Worm (Caenorhabditis elegans) whole organism, L1 larva: ENCODE measurements around the gene lrpc-1.

ENCODE experiments used
- C16A3.4 ChIP-seq: fragments of 150-350 bp; optimal IDR thresholded peaks from 2 replicates; lab custom pipeline; 2014; ENCODE audit warnings: missing biosample characterization, missing genetic modification characterization
- C34B4.2 ChIP-seq: sonication (generic microtip); optimal IDR thresholded peaks from 2 replicates; lab custom pipeline; 2017; ENCODE audit warnings: mild to moderate bottlenecking, missing genetic modification characterization, missing compliant biosample characterization
- F16B12.6 ChIP-seq: fragments of 150-350 bp; optimal IDR thresholded peaks from 2 replicates; lab custom pipeline; 2014; ENCODE audit warnings: missing biosample characterization, missing genetic modification characterization
- Y116A8C.19 ChIP-seq: sonication (generic microtip); optimal IDR thresholded peaks from 2 replicates; lab custom pipeline; 2016; ENCODE audit warnings: missing compliant biosample characterization, missing genetic modification characterization, borderline replicate concordance
- alr-1 ChIP-seq: fragments of 200-800 bp; sonication (Bioruptor generic); optimal IDR thresholded peaks from 2 replicates; lab custom pipeline; 2018; ENCODE audit warnings: borderline replicate concordance, mild to moderate bottlenecking, missing genetic modification characterization, missing compliant biosample characterization
- aly-2 ChIP-seq: fragments of 150-350 bp; optimal IDR thresholded peaks from 2 replicates; lab custom pipeline; 2014; ENCODE audit warnings: missing biosample characterization, missing genetic modification characterization
- ama-1 ChIP-seq: fragments of 150-350 bp; optimal IDR thresholded peaks from 2 replicates; lab custom pipeline; 2014
- blmp-1 ChIP-seq: fragments of 150-350 bp; optimal IDR thresholded peaks from 2 replicates; lab custom pipeline; 2014; ENCODE audit warnings: missing biosample characterization, missing genetic modification characterization
- ceh-63 ChIP-seq: fragments of 200-800 bp; sonication (Bioruptor generic); optimal IDR thresholded peaks from 2 replicates; lab custom pipeline; 2018; ENCODE audit warnings: mild to moderate bottlenecking, missing genetic modification characterization, missing compliant biosample characterization
- ceh-8 ChIP-seq: fragments of 200-800 bp; sonication (Bioruptor generic); optimal IDR thresholded peaks from 2 replicates; lab custom pipeline; 2018; ENCODE audit warnings: mild to moderate bottlenecking, missing genetic modification characterization, moderate library complexity, missing compliant biosample characterization
- ceh-82 ChIP-seq, 3 experiments: fragments of 150-350 bp in 1 of 3; sonication (generic microtip) in 2 of 3; optimal IDR thresholded peaks; 2 replicates each; lab custom pipeline; 2014 to 2017; ENCODE audit warnings: missing biosample characterization in 3 of 3, missing genetic modification characterization in 3 of 3
- ceh-88 ChIP-seq: fragments of 200-800 bp; sonication (Bioruptor generic); IDR thresholded peaks from 2 replicates; pipeline ENCODE4 v1.3.6; 2022; ENCODE audit warnings: missing genetic modification characterization, missing compliant biosample characterization
- ces-1 ChIP-seq: fragments of 150-350 bp; optimal IDR thresholded peaks from 2 replicates; lab custom pipeline; 2014; ENCODE audit warnings: missing biosample characterization, missing genetic modification reagents, missing genetic modification characterization
- efl-1 ChIP-seq, 4 experiments: fragments of 150-350 bp; optimal IDR thresholded peaks in 3 of 4; peaks in 1 of 4; 1 replicate in 1 of 4; 2 replicates in 3 of 4; lab custom pipeline; 2014; ENCODE audit warnings: missing biosample characterization in 2 of 4, missing genetic modification characterization in 2 of 4, missing genetic modification reagents in 2 of 4
- efl-3 ChIP-seq: fragments of 200-800 bp; sonication (Bioruptor generic); optimal IDR thresholded peaks from 2 replicates; lab custom pipeline; 2018; ENCODE audit warnings: mild to moderate bottlenecking, missing genetic modification characterization, missing compliant biosample characterization
- egl-27 ChIP-seq, 2 experiments: fragments of 150-350 bp in 1 of 2; sonication (generic microtip); optimal IDR thresholded peaks; 3 replicates each; lab custom pipeline; 2017 to 2018; ENCODE audit warnings: missing biosample characterization in 2 of 2, missing genetic modification characterization in 2 of 2, missing genetic modification reagents in 2 of 2
- elt-2 ChIP-seq: sonication (generic microtip); optimal IDR thresholded peaks from 2 replicates; lab custom pipeline; 2016; ENCODE audit warnings: missing genetic modification characterization, mild to moderate bottlenecking, inconsistent platforms, missing compliant biosample characterization, missing genetic modification reagents
- elt-3 ChIP-seq, 6 experiments: fragments of 150-350 bp in 1 of 6; sonication (generic microtip); optimal IDR thresholded peaks; 2 replicates each; lab custom pipeline; 2017 to 2018; ENCODE audit warnings: missing biosample characterization in 6 of 6, missing genetic modification characterization in 6 of 6, inconsistent platforms in 1 of 6
- fkh-10 ChIP-seq: sonication (generic microtip); optimal IDR thresholded peaks from 2 replicates; lab custom pipeline; 2017; ENCODE audit warnings: missing biosample characterization, missing genetic modification reagents, missing genetic modification characterization
- fkh-8 ChIP-seq: sonication (generic microtip); optimal IDR thresholded peaks from 2 replicates; lab custom pipeline; 2016; ENCODE audit warnings: mild to moderate bottlenecking, missing genetic modification characterization, missing compliant biosample characterization
- fos-1 ChIP-seq: fragments of 150-350 bp; optimal IDR thresholded peaks from 2 replicates; lab custom pipeline; 2014; ENCODE audit warnings: missing biosample characterization, missing genetic modification characterization
- irx-1 ChIP-seq: sonication (generic microtip); optimal IDR thresholded peaks from 2 replicates; lab custom pipeline; 2016; ENCODE audit warnings: missing genetic modification characterization, missing compliant biosample characterization
- isw-1 ChIP-seq: fragments of 200-800 bp; sonication (Bioruptor generic); IDR thresholded peaks from 2 replicates; pipeline ENCODE4 v1.3.6; 2022; ENCODE audit warnings: missing genetic modification characterization, missing compliant biosample characterization
- lin-14 ChIP-seq: fragments of 200-800 bp; sonication (Bioruptor generic); optimal IDR thresholded peaks from 2 replicates; lab custom pipeline; 2018; ENCODE audit warnings: mild to moderate bottlenecking, missing genetic modification characterization, moderate library complexity, missing compliant biosample characterization
- lin-35 ChIP-seq, 2 experiments: fragments of 150-350 bp; optimal IDR thresholded peaks; 2 replicates each; lab custom pipeline; 2014; ENCODE audit warnings: missing biosample characterization in 2 of 2, missing genetic modification characterization in 2 of 2, missing genetic modification reagents in 2 of 2
- lin-39 ChIP-seq: fragments of 150-350 bp; optimal IDR thresholded peaks from 2 replicates; lab custom pipeline; 2014; ENCODE audit warnings: missing biosample characterization, missing genetic modification reagents, missing genetic modification characterization
- mab-9 ChIP-seq: fragments of 200-800 bp; sonication (Bioruptor generic); IDR thresholded peaks from 2 replicates; pipeline ENCODE4 v1.3.6; 2022; ENCODE audit warnings: missing genetic modification reagents, missing genetic modification characterization, missing compliant biosample characterization
- mep-1 ChIP-seq: fragments of 150-350 bp; optimal IDR thresholded peaks from 2 replicates; lab custom pipeline; 2014; ENCODE audit warnings: missing biosample characterization, missing genetic modification characterization
- nhr-11 ChIP-seq: fragments of 150-350 bp; optimal IDR thresholded peaks from 2 replicates; lab custom pipeline; 2014; ENCODE audit warnings: missing biosample characterization, missing genetic modification characterization
- nhr-12 ChIP-seq: sonication (generic microtip); optimal IDR thresholded peaks from 2 replicates; lab custom pipeline; 2017; ENCODE audit warnings: missing biosample characterization, missing genetic modification characterization
- nhr-237 ChIP-seq: fragments of 150-350 bp; optimal IDR thresholded peaks from 2 replicates; lab custom pipeline; 2014; ENCODE audit warnings: missing biosample characterization, missing genetic modification characterization
- nhr-71 ChIP-seq: sonication (generic microtip); optimal IDR thresholded peaks from 2 replicates; lab custom pipeline; 2016; ENCODE audit warnings: mild to moderate bottlenecking, missing genetic modification characterization, moderate library complexity, missing compliant biosample characterization
- nhr-76 ChIP-seq: sonication (generic microtip); optimal IDR thresholded peaks from 2 replicates; lab custom pipeline; 2017; ENCODE audit warnings: missing biosample characterization, missing genetic modification characterization
- nhr-77 ChIP-seq: fragments of 150-350 bp; optimal IDR thresholded peaks from 2 replicates; lab custom pipeline; 2014; ENCODE audit warnings: missing biosample characterization, missing genetic modification characterization
- nhr-84 ChIP-seq: sonication (generic microtip); optimal IDR thresholded peaks from 2 replicates; lab custom pipeline; 2017; ENCODE audit warnings: missing biosample characterization, missing genetic modification characterization
- nhr-90 ChIP-seq: sonication (generic microtip); optimal IDR thresholded peaks from 2 replicates; lab custom pipeline; 2016; ENCODE audit warnings: mild to moderate bottlenecking, missing genetic modification characterization, missing compliant biosample characterization; ENCODE audit not compliant: poor library complexity
- snu-23 ChIP-seq: sonication (generic microtip); optimal IDR thresholded peaks from 2 replicates; lab custom pipeline; 2016; ENCODE audit warnings: missing genetic modification characterization, missing compliant biosample characterization
- swsn-7 ChIP-seq: sonication (generic microtip); optimal IDR thresholded peaks from 2 replicates; lab custom pipeline; 2016; ENCODE audit warnings: missing genetic modification characterization, missing compliant biosample characterization
- unc-130 ChIP-seq: fragments of 150-350 bp; optimal IDR thresholded peaks from 2 replicates; lab custom pipeline; 2017; ENCODE audit warnings: missing biosample characterization, missing genetic modification characterization, inconsistent platforms
- vab-15 ChIP-seq: sonication (generic microtip); optimal IDR thresholded peaks from 2 replicates; lab custom pipeline; 2017; ENCODE audit warnings: missing genotype, mild to moderate bottlenecking, missing genetic modification characterization, missing compliant biosample characterization
- zag-1 ChIP-seq: fragments of 150-350 bp; optimal IDR thresholded peaks from 2 replicates; lab custom pipeline; 2014; ENCODE audit warnings: missing biosample characterization, missing genetic modification characterization
- zip-4 ChIP-seq: fragments of 200-800 bp; sonication (Bioruptor generic); optimal IDR thresholded peaks from 2 replicates; lab custom pipeline; 2018; ENCODE audit warnings: mild to moderate bottlenecking, missing genetic modification characterization, moderate library complexity, missing compliant biosample characterization
- ztf-11 ChIP-seq, 2 experiments: sonication (generic microtip); optimal IDR thresholded peaks; 2 replicates each; lab custom pipeline; 2016 to 2017; ENCODE audit warnings: missing genetic modification characterization in 2 of 2, missing biosample characterization in 1 of 2, missing compliant biosample characterization in 1 of 2
- ztf-4 ChIP-seq: fragments of 150-350 bp; optimal IDR thresholded peaks from 2 replicates; lab custom pipeline; 2014; ENCODE audit warnings: missing biosample characterization, missing genetic modification characterization

The lrpc-1 gene

DNA sequence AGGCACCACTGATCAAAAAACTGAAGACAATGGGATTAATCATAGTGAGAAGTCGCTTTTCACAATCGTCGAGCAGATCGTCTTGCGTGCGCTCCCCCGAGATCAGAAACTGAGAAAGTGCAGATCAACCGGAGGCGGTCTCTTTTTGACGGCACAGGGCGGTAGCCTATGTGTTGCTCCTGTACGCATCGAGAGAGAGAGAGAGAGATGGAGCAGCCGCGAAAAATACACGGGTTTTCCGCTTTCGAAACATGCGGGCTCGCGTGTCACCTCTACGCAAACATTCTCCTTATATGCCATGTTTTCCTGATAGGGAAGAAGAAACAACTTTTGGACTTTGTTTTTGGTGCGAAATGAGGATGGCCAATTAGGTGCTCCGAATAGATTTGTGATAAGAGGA is at the start of gene lrpc-1:
Gene lrpc-1, minus strand, starts transcription at position 101 of the 400 bp plus-strand sequence.
- TF ChIP-seq F16B12.6, result no peak
- no peak for TF ChIP-seq aly-2 (tag; lab: Kevin White, UChicago)
- TF ChIP-seq ztf-11 (tag; optimal IDR thresholded peaks at IDR 0.05; lab: Kevin White, UChicago), result no peak
- TF ChIP-seq egl-27 (tag; optimal IDR thresholded peaks at IDR 0.05; lab: Kevin White, UChicago), result no peak
- TF ChIP-seq snu-23 (GFP tag; lab: Kevin White, UChicago), result no peak
- no peak for TF ChIP-seq irx-1 (tag; lab: Kevin White, UChicago)
- TF ChIP-seq efl-1 (optimal IDR thresholded peaks at IDR 0.05; lab: Kevin White, UChicago), result no peak
- TF ChIP-seq efl-1 (GFP tag; optimal IDR thresholded peaks at IDR 0.05 in 1 of 2; lab: Kevin White, UChicago), result no peak
- no peak for TF ChIP-seq C34B4.2
- no peak for TF ChIP-seq ama-1 (lab: Kevin White, UChicago)
- no peak for TF ChIP-seq zip-4 (GFP tag; lab: Kevin White, UChicago)
- TF ChIP-seq ztf-4 (tag; lab: Kevin White, UChicago), result no peak
- TF ChIP-seq elt-3 (tag; optimal IDR thresholded peaks at IDR 0.05; lab: Kevin White, UChicago), result no peak
- TF ChIP-seq ces-1 (GFP tag; lab: Kevin White, UChicago), result no peak
- no peak for TF ChIP-seq lin-39
- no peak for TF ChIP-seq unc-130
- no peak for TF ChIP-seq blmp-1
- TF ChIP-seq nhr-11, result no peak
- no peak for TF ChIP-seq fos-1 (tag; lab: Kevin White, UChicago)
- no peak for TF ChIP-seq mab-9 (GFP tag; lab: Robert Waterston, UW)
- no peak for TF ChIP-seq nhr-71 (tag; lab: Kevin White, UChicago)

DNA sequence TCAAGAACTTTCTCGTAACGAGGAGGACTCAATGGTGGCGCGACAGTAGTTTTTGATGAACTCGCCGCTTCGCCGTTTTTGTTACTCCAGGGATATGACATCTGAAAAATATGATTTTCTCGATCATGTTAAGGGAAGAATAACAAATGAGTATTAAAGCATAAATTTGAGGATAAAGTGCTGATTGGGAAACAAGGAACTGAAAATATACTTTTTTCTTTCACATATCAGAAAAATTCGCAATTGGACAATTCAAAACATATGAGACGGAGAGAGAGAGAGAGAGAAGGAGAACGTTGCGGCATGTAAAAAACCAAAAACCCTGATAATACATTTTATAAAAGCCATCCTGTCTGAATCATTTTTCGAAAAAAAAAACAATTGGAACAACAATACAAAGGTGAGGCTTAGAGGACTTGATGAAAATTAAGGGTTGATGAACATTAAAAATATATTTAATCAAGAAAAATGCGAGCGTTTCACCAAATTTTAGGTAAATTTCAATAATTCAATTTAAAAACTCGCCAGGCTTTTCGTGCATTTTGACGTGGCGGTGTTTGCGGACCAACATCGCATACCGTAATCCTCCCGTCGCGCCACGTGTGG is 47.7 kb upstream of the lrpc-1 start, which contains the start of the genes mut-14 and C14C11.2:
Gene mut-14, minus strand, starts transcription at position 101 of the 606 bp plus-strand sequence.
Gene C14C11.2, plus strand, starts transcription at position 556 of the 606 bp plus-strand sequence.
- no peak for TF ChIP-seq zag-1 (tag; lab: Kevin White, UChicago)

DNA sequence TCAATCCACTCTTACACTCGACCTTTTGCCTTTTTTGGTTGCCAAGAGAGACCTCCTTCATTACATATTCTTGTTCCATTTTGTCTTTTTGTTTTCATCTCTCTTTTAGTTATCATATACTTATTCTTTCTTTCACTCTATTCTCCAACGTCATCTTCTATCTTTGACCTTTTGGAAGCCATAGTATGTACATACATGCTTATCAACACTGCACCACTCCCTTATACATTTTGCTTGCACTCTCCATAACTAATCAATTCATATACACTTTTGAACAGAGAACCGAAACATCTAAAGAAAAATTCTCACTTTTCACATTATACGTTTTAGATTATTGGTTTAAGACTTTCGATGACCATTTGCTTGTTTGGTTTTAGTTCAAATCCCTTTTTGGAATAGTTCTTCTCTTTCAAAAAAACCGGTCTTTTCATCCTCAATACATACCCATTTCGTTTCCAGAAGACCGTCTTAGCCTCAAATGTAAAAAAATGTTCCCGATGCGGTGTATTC is 41.0 kb upstream of the lrpc-1 start, which contains the start of gene hex-2:
Gene hex-2, plus strand, starts transcription at position 460 of the 510 bp plus-strand sequence.
- TF ChIP-seq ceh-8 (GFP tag; lab: Kevin White, UChicago) (no peak), efl-1 (optimal IDR thresholded peaks at IDR 0.05; lab: Kevin White, UChicago) (no peak), efl-1 (GFP tag; optimal IDR thresholded peaks at IDR 0.05 in 1 of 2; lab: Kevin White, UChicago) (peak in 1 of 2 experiments; percentile 51), blmp-1 (no peak), elt-2 (tag; lab: Kevin White, UChicago) (peak; percentile 11), nhr-76 (no peak), nhr-12 (no peak), nhr-90 (tag; lab: Kevin White, UChicago) (no peak), mab-9 (GFP tag; lab: Robert Waterston, UW) (no peak)

DNA sequence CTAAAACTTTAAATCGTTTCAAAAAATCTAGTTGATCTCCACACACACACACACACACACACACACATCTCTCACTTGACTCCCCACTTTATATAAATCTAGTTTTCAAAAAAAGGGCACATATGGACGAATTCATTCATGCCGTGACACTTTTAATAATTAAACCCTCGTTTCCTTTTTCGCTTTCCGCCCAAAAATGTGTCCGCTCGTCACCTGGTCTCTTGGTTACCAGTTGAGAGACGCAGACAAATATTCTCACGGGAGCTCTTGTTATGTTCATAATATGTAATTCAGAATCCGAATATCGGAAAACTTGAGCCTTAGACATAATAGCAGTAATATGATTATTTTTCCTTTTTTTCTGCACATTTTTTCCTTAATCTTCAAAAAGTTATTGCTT is 38.9 kb upstream of the lrpc-1 start:
- TF ChIP-seq mab-9 (GFP tag; lab: Robert Waterston, UW) (no peak), mep-1 (tag; lab: Kevin White, UChicago) (no peak), nhr-76 (no peak), vab-15 (tag; lab: Kevin White, UChicago) (no peak), blmp-1 (no peak), lin-35 (GFP tag; optimal IDR thresholded peaks at IDR 0.05; lab: Kevin White, UChicago) (no peak), efl-3 (no peak), nhr-77 (tag; lab: Kevin White, UChicago) (no peak), lin-14 (GFP tag; lab: Kevin White, UChicago) (peak; percentile 62), aly-2 (tag; lab: Kevin White, UChicago) (no peak), snu-23 (GFP tag; lab: Kevin White, UChicago) (peak; percentile 8), ztf-11 (tag; optimal IDR thresholded peaks at IDR 0.05; lab: Kevin White, UChicago) (no peak), lin-39 (no peak), alr-1 (no peak), C16A3.4 (no peak), fkh-10 (GFP tag; lab: Kevin White, UChicago) (no peak), ceh-82 (tag; optimal IDR thresholded peaks at IDR 0.05; lab: Kevin White, UChicago) (no peak), elt-2 (tag; lab: Kevin White, UChicago) (no peak), swsn-7 (tag; lab: Kevin White, UChicago) (no peak), nhr-90 (tag; lab: Kevin White, UChicago) (no peak), nhr-237 (tag; lab: Kevin White, UChicago) (no peak), ceh-63 (GFP tag; lab: Kevin White, UChicago) (no peak), ceh-88 (GFP tag; lab: Robert Waterston, UW) (no peak), zag-1 (tag; lab: Kevin White, UChicago) (no peak), nhr-84 (tag; lab: Kevin White, UChicago) (no peak), Y116A8C.19 (tag; lab: Kevin White, UChicago) (no peak), fkh-8 (peak; percentile 78), isw-1 (GFP tag; lab: Robert Waterston, UW) (no peak)
